Fruit fly (Drosophila melanogaster) whole organism, wandering third instar larva: Measurements from ENCODE around the gene CG6966.

Source experiments
- Abd-B ChIP-seq: fragments of >200 bp; optimal IDR thresholded peaks from 2 replicates; lab custom pipeline; 2017; ENCODE audit warnings: missing biosample characterization, missing genetic modification characterization
- CrebA ChIP-seq: fragments of 200-800 bp; sonication (Bioruptor generic); optimal IDR thresholded peaks from 2 replicates; lab custom pipeline; 2016; ENCODE audit warnings: missing biosample characterization, mild to moderate bottlenecking, missing genetic modification characterization, borderline replicate concordance
- GATAd ChIP-seq: sonication (Bioruptor generic); optimal IDR thresholded peaks from 2 replicates; lab custom pipeline; 2016; ENCODE audit warnings: missing biosample characterization, missing genetic modification characterization
- Hnf4 ChIP-seq: fragments of 200-800 bp; sonication (Bioruptor generic); optimal IDR thresholded peaks from 2 replicates; lab custom pipeline; 2016; ENCODE audit warnings: missing biosample characterization, mild to moderate bottlenecking, missing genetic modification characterization
- Hr78 ChIP-seq: fragments of >200 bp; optimal IDR thresholded peaks from 2 replicates; lab custom pipeline; 2017; ENCODE audit warnings: missing biosample characterization, missing genetic modification characterization
- Hr83 ChIP-seq: fragments of 200-300 bp; sonication (Bioruptor generic); optimal IDR thresholded peaks from 2 replicates; lab custom pipeline; 2016; ENCODE audit warnings: missing biosample characterization, mild to moderate bottlenecking, missing genetic modification characterization, moderate library complexity; ENCODE audit not compliant: poor library complexity, severe bottlenecking
- Mio ChIP-seq: sonication (Bioruptor generic); optimal IDR thresholded peaks from 2 replicates; lab custom pipeline; 2016; ENCODE audit warnings: missing biosample characterization, missing genetic modification characterization
- Myc ChIP-seq: fragments of >200 bp; optimal IDR thresholded peaks from 2 replicates; lab custom pipeline; 2017
- N ChIP-seq: fragments of >200 bp; optimal IDR thresholded peaks from 2 replicates; lab custom pipeline; 2018; ENCODE audit warnings: missing biosample characterization, missing external identifiers, missing genetic modification characterization
- Rel ChIP-seq, 2 experiments: fragments of 200-800 bp; sonication (Bioruptor generic) in 1 of 2; optimal IDR thresholded peaks; 2 replicates in 1 of 2; 3 replicates in 1 of 2; lab custom pipeline; 2016 to 2019; ENCODE audit warnings: mild to moderate bottlenecking in 2 of 2, missing biosample characterization in 2 of 2, missing genetic modification characterization in 2 of 2, moderate library complexity in 1 of 2
- brk ChIP-seq: fragments of 200-800 bp; sonication (Bioruptor generic); optimal IDR thresholded peaks from 2 replicates; lab custom pipeline; 2016; ENCODE audit warnings: missing biosample characterization, mild to moderate bottlenecking, missing genetic modification characterization
- dl ChIP-seq, 2 experiments: fragments of 175-275, 200-275 bp in 1 of 2; fragments of 200-275 bp in 1 of 2; sonication (Bioruptor generic); optimal IDR thresholded peaks; lab custom pipeline; 2018; ENCODE audit warnings: mild to moderate bottlenecking in 2 of 2, missing biosample characterization in 2 of 2, missing genetic modification characterization in 2 of 2, moderate library complexity in 2 of 2; ENCODE audit not compliant: partially characterized antibody in 2 of 2, insufficient read depth in 1 of 2
- dmrt93B ChIP-seq: fragments of 200-800 bp; sonication (Bioruptor generic); optimal IDR thresholded peaks from 2 replicates; lab custom pipeline; 2018; ENCODE audit warnings: missing biosample characterization, mild to moderate bottlenecking, missing genetic modification characterization
- dsf ChIP-seq: sonication (Bioruptor generic); optimal IDR thresholded peaks from 2 replicates; lab custom pipeline; 2016; ENCODE audit warnings: missing biosample characterization, missing genetic modification characterization, borderline replicate concordance
- ey ChIP-seq: fragments of 200-800 bp; sonication (Bioruptor generic); optimal IDR thresholded peaks from 2 replicates; lab custom pipeline; 2016; ENCODE audit warnings: missing biosample characterization, missing genetic modification characterization
- fru ChIP-seq: fragments of 200-800 bp; sonication (Bioruptor generic); optimal IDR thresholded peaks from 3 replicates; lab custom pipeline; 2016; ENCODE audit warnings: missing biosample characterization, mild to moderate bottlenecking, missing genetic modification characterization
- lola ChIP-seq: fragments of >200 bp; optimal IDR thresholded peaks from 2 replicates; lab custom pipeline; 2017; ENCODE audit warnings: missing biosample characterization, missing genetic modification characterization
- pan ChIP-seq: fragments of >200 bp; optimal IDR thresholded peaks from 2 replicates; lab custom pipeline; 2017
- psq ChIP-seq: fragments of 200-800 bp; sonication (Bioruptor generic); optimal IDR thresholded peaks from 3 replicates; lab custom pipeline; 2017; ENCODE audit warnings: missing biosample characterization, mild to moderate bottlenecking, missing genetic modification characterization, moderate library complexity
- rgr ChIP-seq: fragments of 200-800 bp; sonication (Bioruptor generic); optimal IDR thresholded peaks from 3 replicates; lab custom pipeline; 2016; ENCODE audit warnings: missing biosample characterization, mild to moderate bottlenecking, missing genetic modification characterization
- sv ChIP-seq: fragments of 200-800 bp; sonication (Bioruptor generic); optimal IDR thresholded peaks from 3 replicates; lab custom pipeline; 2016; ENCODE audit warnings: missing biosample characterization, missing genetic modification characterization
- tai ChIP-seq: sonication (Bioruptor generic); optimal IDR thresholded peaks from 2 replicates; lab custom pipeline; 2016; ENCODE audit warnings: missing biosample characterization, missing genetic modification characterization
- woc ChIP-seq: sonication (Bioruptor generic); optimal IDR thresholded peaks from 2 replicates; lab custom pipeline; 2016; ENCODE audit warnings: missing biosample characterization, mild to moderate bottlenecking, missing genetic modification characterization

The CG6966 gene

dm6 chr3R:15130873-15131272, 35.4 kb upstream of the CG6966 start:
- TF ChIP-seq CrebA (GFP tag; lab: Kevin White, UChicago) (no peak), ey (GFP tag; lab: Kevin White, UChicago) (no peak), dl (GFP tag; optimal IDR thresholded peaks at IDR 0.05; lab: Kevin White, UChicago; ENCODE audit: insufficient read depth in 1 of 2, partially characterized antibody in 2 of 2) (peak in 1 of 2 experiments; percentile 23), tai (no peak)
- TF ChIP-seq, all 38 proteins: peak for 1

- TF ChIP-seq brk (GFP tag; lab: Kevin White, UChicago) (no peak), Hnf4 (no peak), dl (GFP tag; optimal IDR thresholded peaks at IDR 0.05; lab: Kevin White, UChicago; ENCODE audit: insufficient read depth in 1 of 2, partially characterized antibody in 2 of 2) (no peak)
Measured at dm6 chr3R:15129998-15130397, 34.6 kb upstream of the CG6966 start.

- no peak for TF ChIP-seq tai
- TF ChIP-seq Rel (GFP tag; optimal IDR thresholded peaks at IDR 0.05; lab: Kevin White, UChicago) = no peak
- no peak for TF ChIP-seq Rel (tag; optimal IDR thresholded peaks at IDR 0.05; lab: Kevin White, UChicago)
- no peak for TF ChIP-seq dmrt93B (GFP tag; lab: Kevin White, UChicago)
- no peak for TF ChIP-seq lola (GFP tag; lab: Kevin White, UChicago)
- no peak for TF ChIP-seq dl (GFP tag; optimal IDR thresholded peaks at IDR 0.05; lab: Kevin White, UChicago; ENCODE audit: insufficient read depth in 1 of 2, partially characterized antibody in 2 of 2)
- TF ChIP-seq pan (lab: Kevin White, UChicago) = no peak
- no peak for TF ChIP-seq CrebA (GFP tag; lab: Kevin White, UChicago)
- TF ChIP-seq sv (GFP tag; lab: Kevin White, UChicago) = no peak
- no peak for TF ChIP-seq dsf (GFP tag; lab: Kevin White, UChicago)
- no peak for TF ChIP-seq N
- no peak for TF ChIP-seq woc (GFP tag; lab: Kevin White, UChicago)
- TF ChIP-seq Hr78 (GFP tag; lab: Kevin White, UChicago) = no peak
- TF ChIP-seq, all 38 proteins: peak for 0
Measured at dm6 chr3R:15128646-15129429, 33.4 kb upstream of the CG6966 start.

dm6 chr3R:15128060-15128459, 32.6 kb upstream of the CG6966 start:
- TF ChIP-seq woc (GFP tag; lab: Kevin White, UChicago) = no peak
- TF ChIP-seq Hr78 (GFP tag; lab: Kevin White, UChicago) = no peak
- TF ChIP-seq Myc = no peak
- TF ChIP-seq psq = no peak

- no peak for TF ChIP-seq rgr (GFP tag; lab: Kevin White, UChicago)
Measured at dm6 chr3R:15125796-15126195, 30.4 kb upstream of the CG6966 start.

- no peak for TF ChIP-seq Myc
- no peak for TF ChIP-seq fru (GFP tag; lab: Kevin White, UChicago)
- no peak for TF ChIP-seq Hr83 (GFP tag; lab: Kevin White, UChicago)
- no peak for TF ChIP-seq dmrt93B (GFP tag; lab: Kevin White, UChicago)
Measured at dm6 chr3R:15124559-15124958, 29.1 kb upstream of the CG6966 start.

dm6 chr3R:15123036-15123715, 27.7 kb upstream of the CG6966 start:
- TF ChIP-seq brk (GFP tag; lab: Kevin White, UChicago) (no peak), GATAd (GFP tag; lab: Kevin White, UChicago) (no peak), tai (no peak), Abd-B (GFP tag; lab: Kevin White, UChicago) (no peak), Hr78 (GFP tag; lab: Kevin White, UChicago) (no peak), Mio (GFP tag; lab: Kevin White, UChicago) (no peak)
